Worm (Caenorhabditis elegans) whole organism, L3 larva: ENCODE results near the gene nhr-99.
A peak's percentile ranks its signal among the peaks of the same experiment; 100 is the strongest.

Experiments used
- aly-2 ChIP-seq: fragments of 150-350 bp; optimal IDR thresholded peaks from 2 replicates; lab custom pipeline; 2014; ENCODE audit warnings: missing biosample characterization, missing genetic modification characterization
- ceh-16 ChIP-seq: sonication (generic microtip); optimal IDR thresholded peaks from 2 replicates; lab custom pipeline; 2017; ENCODE audit warnings: missing biosample characterization, missing genetic modification characterization
- ceh-28 ChIP-seq: fragments of 150-350 bp; optimal IDR thresholded peaks from 2 replicates; lab custom pipeline; 2014; ENCODE audit warnings: missing biosample characterization, missing genetic modification reagents, missing genetic modification characterization
- ceh-9 ChIP-seq: sonication (generic microtip); optimal IDR thresholded peaks from 2 replicates; lab custom pipeline; 2018; ENCODE audit warnings: missing biosample characterization, missing genetic modification characterization
- daf-12 ChIP-seq: fragments of 150-350 bp; optimal IDR thresholded peaks from 2 replicates; lab custom pipeline; 2014; ENCODE audit warnings: missing biosample characterization, missing genetic modification reagents, missing genetic modification characterization
- elt-1 ChIP-seq: fragments of 150-350 bp; optimal IDR thresholded peaks from 2 replicates; lab custom pipeline; 2014; ENCODE audit warnings: missing biosample characterization, missing genetic modification characterization
- elt-2 ChIP-seq: sonication (generic microtip); optimal IDR thresholded peaks from 2 replicates; lab custom pipeline; 2016; ENCODE audit warnings: missing genetic modification reagents, mild to moderate bottlenecking, missing genetic modification characterization, missing compliant biosample characterization
- elt-3 ChIP-seq, 3 experiments: fragments of 150-350 bp in 1 of 3; sonication (generic microtip) in 2 of 3; optimal IDR thresholded peaks; 2 replicates in 2 of 3; 4 replicates in 1 of 3; lab custom pipeline; 2014 to 2017; ENCODE audit warnings: missing biosample characterization in 3 of 3, missing genetic modification characterization in 3 of 3
- fkh-2 ChIP-seq: fragments of 150-350 bp; optimal IDR thresholded peaks from 2 replicates; lab custom pipeline; 2014; ENCODE audit warnings: missing biosample characterization, missing genetic modification reagents, missing genetic modification characterization
- fos-1 ChIP-seq: fragments of 150-350 bp; optimal IDR thresholded peaks from 2 replicates; lab custom pipeline; 2014; ENCODE audit warnings: missing biosample characterization, missing genetic modification characterization
- hmg-11 ChIP-seq: sonication (generic microtip); optimal IDR thresholded peaks from 2 replicates; lab custom pipeline; 2016; ENCODE audit warnings: missing genetic modification characterization, missing compliant biosample characterization
- jun-1 ChIP-seq: fragments of 150-350 bp; optimal IDR thresholded peaks from 2 replicates; lab custom pipeline; 2014; ENCODE audit warnings: missing biosample characterization, missing genetic modification reagents, missing genetic modification characterization
- lin-15B ChIP-seq: fragments of 150-350 bp; optimal IDR thresholded peaks from 2 replicates; lab custom pipeline; 2014; ENCODE audit warnings: missing biosample characterization, missing genetic modification characterization
- lin-39 ChIP-seq: fragments of 150-350 bp; optimal IDR thresholded peaks from 2 replicates; lab custom pipeline; 2018; ENCODE audit warnings: missing biosample characterization, missing genetic modification reagents, missing genetic modification characterization
- mdl-1 ChIP-seq: fragments of 150-350 bp; optimal IDR thresholded peaks from 2 replicates; lab custom pipeline; 2014; ENCODE audit warnings: missing biosample characterization, missing genetic modification characterization
- mml-1 ChIP-seq: fragments of 150-350 bp; sonication (generic microtip); optimal IDR thresholded peaks from 3 replicates; lab custom pipeline; 2014; ENCODE audit warnings: missing biosample characterization, missing genetic modification characterization
- nfya-1 ChIP-seq: sonication (generic microtip); optimal IDR thresholded peaks from 2 replicates; lab custom pipeline; 2017; ENCODE audit warnings: missing genetic modification characterization, mild to moderate bottlenecking, missing compliant biosample characterization, antibody characterized with exemption, moderate library complexity; ENCODE audit not compliant: insufficient read depth
- nhr-12 ChIP-seq: fragments of 150-350 bp; optimal IDR thresholded peaks from 2 replicates; lab custom pipeline; 2014; ENCODE audit warnings: missing biosample characterization, missing genetic modification characterization
- nhr-23 ChIP-seq: fragments of 150-350 bp; optimal IDR thresholded peaks from 2 replicates; lab custom pipeline; 2014; ENCODE audit warnings: missing biosample characterization, missing genetic modification reagents, missing genetic modification characterization
- nhr-237 ChIP-seq: fragments of 150-350 bp; optimal IDR thresholded peaks from 2 replicates; lab custom pipeline; 2014; ENCODE audit warnings: missing biosample characterization, missing genetic modification characterization
- nhr-25 ChIP-seq: sonication (generic microtip); optimal IDR thresholded peaks from 2 replicates; lab custom pipeline; 2017; ENCODE audit warnings: missing biosample characterization, missing genetic modification characterization
- nhr-28 ChIP-seq: fragments of 150-350 bp; optimal IDR thresholded peaks from 2 replicates; lab custom pipeline; 2014; ENCODE audit warnings: missing biosample characterization, missing genetic modification characterization
- nhr-43 ChIP-seq: sonication (generic microtip); optimal IDR thresholded peaks from 2 replicates; lab custom pipeline; 2016; ENCODE audit warnings: mild to moderate bottlenecking, missing genetic modification characterization, missing compliant biosample characterization; ENCODE audit not compliant: poor library complexity, severe bottlenecking
- nhr-76 ChIP-seq: fragments of 150-350 bp; sonication (generic microtip); optimal IDR thresholded peaks from 5 replicates; lab custom pipeline; 2014; ENCODE audit warnings: missing biosample characterization, missing genetic modification characterization
- pha-4 ChIP-seq: fragments of 150-350 bp; optimal IDR thresholded peaks from 2 replicates; lab custom pipeline; 2014; ENCODE audit warnings: missing biosample characterization, missing genetic modification reagents, missing genetic modification characterization
- pqm-1 ChIP-seq: fragments of 150-350 bp; optimal IDR thresholded peaks from 2 replicates; lab custom pipeline; 2017; ENCODE audit warnings: missing biosample characterization, missing genetic modification characterization, inconsistent platforms
- skn-1 ChIP-seq: fragments of 150-350 bp; optimal IDR thresholded peaks from 2 replicates; lab custom pipeline; 2014; ENCODE audit warnings: missing biosample characterization, missing genetic modification characterization
- tbx-2 ChIP-seq: sonication (generic microtip); optimal IDR thresholded peaks from 2 replicates; lab custom pipeline; 2016; ENCODE audit warnings: mild to moderate bottlenecking, missing genetic modification characterization, missing compliant biosample characterization
- unc-62 ChIP-seq: fragments of 150-350 bp; sonication (generic microtip); optimal IDR thresholded peaks from 4 replicates; lab custom pipeline; 2014; ENCODE audit warnings: missing biosample characterization, missing genetic modification reagents, missing genetic modification characterization
- zag-1 ChIP-seq: fragments of 150-350 bp; optimal IDR thresholded peaks from 2 replicates; lab custom pipeline; 2014; ENCODE audit warnings: missing biosample characterization, missing genetic modification characterization
- ztf-11 ChIP-seq: fragments of 150-350 bp; optimal IDR thresholded peaks from 2 replicates; lab custom pipeline; 2014; ENCODE audit warnings: missing biosample characterization, missing genetic modification characterization
- ztf-4 ChIP-seq: fragments of 150-350 bp; optimal IDR thresholded peaks from 2 replicates; lab custom pipeline; 2014; ENCODE audit warnings: missing biosample characterization, missing genetic modification characterization

The nhr-99 gene

ce11 chrV:487980-488379, 13.4 kb downstream of the nhr-99 start:
- no peak for TF ChIP-seq ceh-16 (tag; lab: Kevin White, UChicago)
- no peak for TF ChIP-seq hmg-11 (tag; lab: Kevin White, UChicago)
- TF ChIP-seq nhr-23 (tag; lab: Kevin White, UChicago), result no peak
- no peak for TF ChIP-seq lin-15B (tag; lab: Kevin White, UChicago)
- TF ChIP-seq ceh-28 (tag; lab: Kevin White, UChicago), result no peak
- TF ChIP-seq nhr-237, result no peak
- no peak for TF ChIP-seq daf-12 (tag; lab: Kevin White, UChicago)
- no peak for TF ChIP-seq pqm-1
- no peak for TF ChIP-seq pha-4 (tag; lab: Kevin White, UChicago)
- no peak for TF ChIP-seq mdl-1 (tag; lab: Kevin White, UChicago)
- no peak for TF ChIP-seq unc-62 (GFP tag; lab: Kevin White, UChicago)
- TF ChIP-seq ztf-4 (tag; lab: Kevin White, UChicago), result no peak
- TF ChIP-seq nfya-1 (tag; lab: Kevin White, UChicago), result no peak
- TF ChIP-seq mml-1 (tag; lab: Kevin White, UChicago), result no peak
- TF ChIP-seq ceh-9 (tag; lab: Kevin White, UChicago), result no peak
- TF ChIP-seq elt-3 (tag; optimal IDR thresholded peaks at IDR 0.05; lab: Kevin White, UChicago), result no peak
- no peak for TF ChIP-seq lin-39

ce11 chrV:489320-489719, 14.7 kb downstream of the nhr-99 start, which contains the start of gene nhr-106:
TSS of gene nhr-106 (plus strand) at chrV:489620.
- TF ChIP-seq pqm-1 (peak; percentile 6), elt-2 (tag; lab: Kevin White, UChicago) (peak; percentile 39), nhr-25 (tag; lab: Kevin White, UChicago) (no peak)

DNA sequence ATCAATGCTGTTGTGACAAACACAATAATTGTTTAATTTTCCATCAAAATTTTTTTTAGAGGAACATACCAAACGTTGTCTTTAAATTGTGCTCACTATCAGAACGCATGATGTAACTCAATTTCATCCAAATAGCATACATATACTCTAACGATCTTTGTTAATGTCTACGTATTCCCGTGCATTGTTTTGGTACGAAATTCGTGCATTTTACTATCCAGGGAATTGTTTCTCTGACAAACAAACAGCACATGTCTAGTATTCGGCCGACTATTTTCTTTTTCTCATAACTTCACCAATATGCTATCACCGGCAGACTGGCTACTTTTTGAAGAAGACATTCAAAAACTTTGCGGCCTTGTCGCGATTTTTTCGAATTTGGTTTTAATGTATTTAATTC, 16.9 kb downstream of the nhr-99 start, which contains the start of gene str-196:
Gene str-196, plus strand, starts transcription at position 301 of the 400 bp plus-strand sequence.
- TF ChIP-seq zag-1 (tag; lab: Kevin White, UChicago) (no peak), nhr-25 (tag; lab: Kevin White, UChicago) (no peak), elt-1 (tag; lab: Kevin White, UChicago) (no peak), nhr-43 (tag; lab: Kevin White, UChicago) (no peak), jun-1 (tag; lab: Kevin White, UChicago) (no peak), fkh-2 (tag; lab: Kevin White, UChicago) (no peak), nhr-12 (no peak), aly-2 (tag; lab: Kevin White, UChicago) (no peak), mml-1 (tag; lab: Kevin White, UChicago) (no peak), unc-62 (GFP tag; lab: Kevin White, UChicago) (no peak), tbx-2 (no peak), ztf-11 (tag; lab: Kevin White, UChicago) (no peak), nhr-28 (no peak), hmg-11 (tag; lab: Kevin White, UChicago) (no peak), nhr-237 (no peak), mdl-1 (tag; lab: Kevin White, UChicago) (no peak)

DNA sequence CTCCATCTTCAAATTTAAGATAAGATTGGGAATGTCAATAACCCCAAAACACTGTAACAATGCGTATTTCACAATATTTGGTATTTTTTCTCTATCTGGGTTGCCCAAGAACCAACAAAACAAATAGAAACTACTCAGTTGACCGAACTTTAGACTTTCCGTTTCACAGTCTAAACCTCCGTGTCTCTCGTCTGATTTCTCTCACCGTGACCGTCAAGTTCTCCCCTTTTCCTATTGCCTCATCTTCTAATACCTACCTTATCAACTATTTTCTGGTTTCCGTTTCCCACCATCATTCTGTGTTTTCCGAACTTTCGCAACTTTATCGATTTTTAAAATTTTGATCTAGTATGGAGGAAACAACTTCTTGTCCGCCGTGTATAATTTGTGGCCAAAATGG, 19.7 kb downstream of the nhr-99 start, which contains the start of gene nhr-131:
Gene nhr-131, plus strand, starts transcription at position 87 of the 400 bp plus-strand sequence.
- TF ChIP-seq ceh-16 (tag; lab: Kevin White, UChicago) (no peak), jun-1 (tag; lab: Kevin White, UChicago) (peak; percentile 40), elt-3 (tag; optimal IDR thresholded peaks at IDR 0.05; lab: Kevin White, UChicago) (peak in 2 of 3 experiments; percentile 33 to 43), pqm-1 (peak; percentile 30), ceh-28 (tag; lab: Kevin White, UChicago) (peak; percentile 66), nhr-237 (no peak), ztf-11 (tag; lab: Kevin White, UChicago) (no peak), nfya-1 (tag; lab: Kevin White, UChicago) (no peak), mml-1 (tag; lab: Kevin White, UChicago) (no peak), pha-4 (tag; lab: Kevin White, UChicago) (peak; percentile 47), nhr-23 (tag; lab: Kevin White, UChicago) (peak; percentile 30), nhr-43 (tag; lab: Kevin White, UChicago) (no peak), elt-2 (tag; lab: Kevin White, UChicago) (peak; percentile 70), aly-2 (tag; lab: Kevin White, UChicago) (no peak), skn-1 (tag; lab: Kevin White, UChicago) (no peak)
- TF ChIP-seq, all 47 proteins: peak for 7

ce11 chrV:497399-497798, 22.8 kb downstream of the nhr-99 start, which contains the start of gene T01G6.1:
TSS of gene T01G6.1 (plus strand) at chrV:497699.
- TF ChIP-seq fos-1 (tag; lab: Kevin White, UChicago), result no peak
- no peak for TF ChIP-seq nhr-76 (tag; lab: Kevin White, UChicago)
